Worm (Caenorhabditis elegans): Measurements from ENCODE around the gene nspb-2.
"Not testable (repeated sequence)": the region's sequence is repeated elsewhere in the genome, so short reads cannot be mapped to it uniquely, and the experiment has no call there.

Gene nspb-2

DNA sequence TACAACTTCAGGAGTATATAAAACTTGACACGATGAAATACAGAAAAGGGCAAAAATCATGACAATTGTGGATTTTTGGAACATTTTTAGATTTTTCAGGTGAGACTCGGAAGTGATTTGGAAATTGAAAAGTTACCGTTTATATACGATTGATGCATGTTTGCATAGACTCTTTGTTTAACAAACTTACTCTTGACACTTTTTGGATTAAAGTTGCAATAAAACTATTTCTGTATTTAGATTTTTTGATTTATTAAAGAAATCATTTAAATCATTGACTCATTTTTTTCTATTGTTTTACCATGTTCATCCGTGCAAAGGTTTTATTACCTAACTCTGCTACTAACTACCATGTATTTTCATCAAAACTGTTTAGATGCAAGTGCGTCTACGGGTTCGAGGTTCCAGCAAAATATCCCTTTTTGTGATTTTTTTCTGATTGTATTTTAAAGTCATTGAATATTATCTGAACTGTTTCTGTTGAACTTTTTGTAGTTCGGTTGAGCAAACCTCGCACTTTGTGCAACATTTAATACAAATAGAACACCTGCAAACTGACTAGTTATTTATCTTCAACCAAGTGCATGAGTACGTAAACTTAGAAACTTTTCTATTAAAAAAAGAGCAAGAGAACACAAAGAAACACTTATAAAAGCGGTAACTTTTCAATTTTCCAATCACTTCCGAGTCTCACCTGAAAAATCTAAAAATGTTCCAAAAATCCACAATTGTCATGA is at the start of gene nspb-2, which contains the start of gene nspb-1:
Gene nspb-2, plus strand, starts transcription at position 687 of the 737 bp plus-strand sequence.
Gene nspb-1, minus strand, starts transcription at position 101 of the 737 bp plus-strand sequence.
- not testable (repeated sequence) for TF ChIP-seq tab-1, ztf-23, ztf-29 (GFP tag; IDR thresholded peaks at IDR 0.05)

DNA sequence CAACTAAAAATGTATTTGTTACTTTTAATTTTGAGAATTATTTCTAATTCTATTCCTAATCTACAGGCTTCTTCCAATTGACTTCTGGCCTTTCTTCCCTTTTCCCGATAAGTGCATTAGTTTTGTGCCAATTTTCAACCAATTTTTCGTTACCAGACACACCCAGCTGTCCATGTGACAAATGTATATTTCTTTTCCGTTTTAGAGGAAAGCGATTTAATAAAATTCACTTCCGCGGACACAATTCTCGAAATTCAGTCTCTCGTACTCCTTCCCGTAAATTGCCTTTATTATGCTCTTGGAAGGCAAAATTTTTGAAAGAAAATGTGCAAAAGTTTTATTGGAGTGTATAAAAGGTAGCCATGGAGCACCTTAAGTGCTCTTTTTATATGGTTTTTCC is 48.5 kb upstream of the nspb-2 start:
- TF ChIP-seq tab-1 (GFP tag; IDR thresholded peaks at IDR 0.05), result no peak
- no peak for TF ChIP-seq klf-2 (GFP tag; conservative IDR thresholded peaks at IDR 0.05)
- TF ChIP-seq ref-1 (GFP tag; conservative IDR thresholded peaks at IDR 0.05), result no peak
- TF ChIP-seq med-1 (GFP tag; optimal IDR thresholded peaks at IDR 0.05; ENCODE audit: insufficient read depth), result no peak
- TF ChIP-seq cog-1 (tag; optimal IDR thresholded peaks at IDR 0.05), result no peak
- TF ChIP-seq ztf-23 (GFP tag; IDR thresholded peaks at IDR 0.05), result no peak
- no peak for TF ChIP-seq flt-1 (GFP tag; IDR thresholded peaks at IDR 0.05)
- TF ChIP-seq ztf-29 (GFP tag; IDR thresholded peaks at IDR 0.05), result no peak
- TF ChIP-seq T22C8.4 (GFP tag; IDR thresholded peaks at IDR 0.05), result no peak

DNA sequence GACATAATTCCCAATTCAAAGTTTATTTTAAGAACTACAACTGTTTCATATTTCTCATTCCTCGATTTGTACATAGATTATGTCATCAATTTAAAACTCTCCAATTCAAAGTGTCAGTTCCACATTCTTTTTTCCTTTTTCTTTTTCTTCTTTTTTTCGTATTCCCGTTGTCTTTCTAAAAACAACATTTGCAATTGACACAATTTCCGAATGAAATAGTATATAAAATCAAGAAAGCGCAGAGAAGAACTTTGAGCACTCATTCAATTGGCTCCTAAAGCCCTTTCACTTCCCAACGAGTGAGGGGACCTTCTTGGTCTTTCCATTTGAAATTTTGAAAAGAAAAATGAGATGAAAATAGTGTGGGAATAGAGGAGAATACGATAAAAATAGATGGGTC is 44.1 kb upstream of the nspb-2 start:
- TF ChIP-seq flt-1 (GFP tag; IDR thresholded peaks at IDR 0.05) (no peak), klf-2 (GFP tag; conservative IDR thresholded peaks at IDR 0.05) (no peak), ztf-23 (GFP tag; IDR thresholded peaks at IDR 0.05) (no peak), T22C8.4 (GFP tag; IDR thresholded peaks at IDR 0.05) (no peak), tab-1 (GFP tag; IDR thresholded peaks at IDR 0.05) (no peak), ztf-29 (GFP tag; IDR thresholded peaks at IDR 0.05) (no peak), cog-1 (tag; optimal IDR thresholded peaks at IDR 0.05) (no peak), ref-1 (GFP tag; conservative IDR thresholded peaks at IDR 0.05) (no peak), med-1 (GFP tag; optimal IDR thresholded peaks at IDR 0.05; ENCODE audit: insufficient read depth) (no peak)

DNA sequence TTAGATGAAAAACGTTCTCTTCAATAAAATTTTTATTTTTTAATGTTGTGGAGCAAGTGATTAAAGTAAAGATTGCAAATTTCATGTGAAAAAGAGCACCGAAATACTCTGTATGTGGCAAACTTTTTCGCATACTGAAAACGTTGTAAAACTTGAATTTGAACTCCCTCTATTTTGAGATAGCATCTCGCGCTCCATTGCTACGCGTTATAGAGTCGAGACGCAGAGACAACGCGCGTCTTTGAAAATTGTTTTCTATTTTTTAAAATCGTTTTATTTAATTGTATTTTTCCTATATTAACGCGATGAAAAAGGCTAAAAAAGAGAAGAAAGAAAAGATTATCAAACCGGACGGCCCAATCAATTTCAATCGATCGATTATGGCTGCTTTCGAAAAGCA is 42.9 kb upstream of the nspb-2 start, which contains the start of gene fan-1:
Gene fan-1, plus strand, starts transcription at position 78 of the 400 bp plus-strand sequence.
- TF ChIP-seq flt-1 (GFP tag; IDR thresholded peaks at IDR 0.05) (no peak), ztf-23 (GFP tag; IDR thresholded peaks at IDR 0.05) (0 out of 2 replicates have a peak, but pooled peaks have one; percentile 40), med-1 (GFP tag; optimal IDR thresholded peaks at IDR 0.05; ENCODE audit: insufficient read depth) (no peak)

DNA sequence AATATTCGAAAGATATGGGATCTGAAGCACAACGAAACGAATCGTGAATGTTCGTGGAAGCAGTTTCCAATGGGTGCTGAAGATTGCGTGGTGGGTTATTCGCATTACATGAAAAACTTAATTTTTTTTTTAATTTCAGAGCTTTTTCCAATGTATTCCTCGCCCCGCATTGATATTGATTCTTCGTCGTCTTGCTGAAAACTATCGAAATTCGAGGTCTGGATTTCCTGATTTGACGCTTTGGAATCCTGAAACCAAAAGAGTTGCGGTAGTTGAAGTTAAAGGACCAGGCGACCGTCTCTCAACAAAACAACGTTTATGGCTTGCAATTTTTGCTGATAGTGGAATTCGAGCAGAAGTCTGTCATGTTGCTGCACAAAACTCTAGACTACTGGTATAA is 39.5 kb upstream of the nspb-2 start:
- no peak for TF ChIP-seq klf-2 (GFP tag; conservative IDR thresholded peaks at IDR 0.05)
- TF ChIP-seq ref-1 (GFP tag; conservative IDR thresholded peaks at IDR 0.05), result no peak
- TF ChIP-seq flt-1 (GFP tag; IDR thresholded peaks at IDR 0.05), result no peak
- no peak for TF ChIP-seq tab-1 (GFP tag; IDR thresholded peaks at IDR 0.05)
- no peak for TF ChIP-seq T22C8.4 (GFP tag; IDR thresholded peaks at IDR 0.05)
- TF ChIP-seq ztf-23 (GFP tag; IDR thresholded peaks at IDR 0.05), result no peak
- TF ChIP-seq cog-1 (tag; optimal IDR thresholded peaks at IDR 0.05), result no peak
- no peak for TF ChIP-seq ztf-29 (GFP tag; IDR thresholded peaks at IDR 0.05)
- no peak for TF ChIP-seq med-1 (GFP tag; optimal IDR thresholded peaks at IDR 0.05; ENCODE audit: insufficient read depth)

DNA sequence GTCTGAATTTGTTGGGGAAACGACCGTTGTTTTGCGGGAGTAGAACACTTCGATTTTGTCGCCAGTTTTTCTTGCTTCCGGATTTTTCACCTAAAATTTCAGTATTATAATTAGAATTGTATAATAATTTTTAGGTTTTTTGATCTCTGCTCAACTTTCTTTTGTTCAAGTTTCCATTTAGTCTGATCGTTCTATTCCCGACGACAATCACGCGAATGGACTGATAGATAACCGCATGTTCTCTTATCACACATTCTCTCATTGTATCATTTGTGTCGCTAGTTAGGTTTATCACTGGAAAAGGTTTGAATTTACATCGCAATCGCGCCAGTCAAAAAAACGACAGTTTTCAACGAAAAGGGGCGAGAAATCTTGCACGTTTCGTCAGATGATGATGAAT is 36.6 kb upstream of the nspb-2 start:
- TF ChIP-seq flt-1 (GFP tag; IDR thresholded peaks at IDR 0.05), result no peak
- no peak for TF ChIP-seq T22C8.4 (GFP tag; IDR thresholded peaks at IDR 0.05)
- TF ChIP-seq klf-2 (GFP tag; conservative IDR thresholded peaks at IDR 0.05), result no peak
- TF ChIP-seq ztf-23 (GFP tag; IDR thresholded peaks at IDR 0.05), result no peak

DNA sequence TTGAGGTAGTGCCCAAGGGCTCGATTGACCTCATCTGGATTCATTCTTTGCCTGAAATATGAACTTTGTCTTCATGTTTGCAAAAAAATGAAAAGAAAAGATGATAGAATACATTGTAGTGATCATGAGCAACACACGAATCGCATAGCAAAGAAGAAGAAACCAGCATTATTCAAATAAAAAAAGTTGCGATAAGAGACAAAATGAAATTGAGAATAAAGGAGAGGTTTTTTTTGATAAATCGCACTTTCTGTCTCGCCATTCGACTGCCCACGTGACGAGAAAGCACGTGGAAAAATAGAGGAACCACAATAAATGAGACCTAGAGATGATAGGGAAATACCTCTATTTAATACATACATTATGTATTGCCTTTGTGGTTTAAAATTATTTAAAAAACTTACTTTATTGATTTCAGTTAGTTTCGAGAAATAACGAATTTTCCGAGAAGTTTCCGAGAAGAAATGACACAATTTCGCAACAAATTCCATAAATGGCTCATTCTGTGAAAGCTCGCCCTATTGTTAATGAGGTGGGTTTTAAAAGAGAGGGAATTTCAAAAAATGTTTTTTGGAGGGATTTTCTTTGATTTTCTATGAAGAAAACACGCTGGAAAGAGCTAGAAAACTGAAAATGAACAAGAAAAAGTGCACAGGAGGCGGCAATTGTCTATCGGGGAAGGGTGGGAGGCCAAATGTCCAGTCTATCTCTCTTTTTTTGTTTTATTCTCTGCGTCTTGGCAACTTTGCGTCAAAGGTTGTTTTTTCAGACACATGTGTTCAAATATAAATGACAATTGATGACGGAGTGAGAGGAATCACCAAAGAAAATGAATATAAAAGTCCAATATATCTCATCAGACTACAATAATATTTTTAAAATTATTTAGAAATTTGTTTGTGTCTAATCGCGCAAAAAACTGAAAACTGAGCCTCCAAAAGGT is 35.8 kb upstream of the nspb-2 start, which contains the start of gene paqr-1:
Gene paqr-1, minus strand, starts transcription at position 51 of the 943 bp plus-strand sequence.
- TF ChIP-seq T22C8.4 (GFP tag; IDR thresholded peaks at IDR 0.05), result no peak
- no peak for TF ChIP-seq ztf-29 (GFP tag; IDR thresholded peaks at IDR 0.05)
- no peak for TF ChIP-seq cog-1 (tag; optimal IDR thresholded peaks at IDR 0.05)

DNA sequence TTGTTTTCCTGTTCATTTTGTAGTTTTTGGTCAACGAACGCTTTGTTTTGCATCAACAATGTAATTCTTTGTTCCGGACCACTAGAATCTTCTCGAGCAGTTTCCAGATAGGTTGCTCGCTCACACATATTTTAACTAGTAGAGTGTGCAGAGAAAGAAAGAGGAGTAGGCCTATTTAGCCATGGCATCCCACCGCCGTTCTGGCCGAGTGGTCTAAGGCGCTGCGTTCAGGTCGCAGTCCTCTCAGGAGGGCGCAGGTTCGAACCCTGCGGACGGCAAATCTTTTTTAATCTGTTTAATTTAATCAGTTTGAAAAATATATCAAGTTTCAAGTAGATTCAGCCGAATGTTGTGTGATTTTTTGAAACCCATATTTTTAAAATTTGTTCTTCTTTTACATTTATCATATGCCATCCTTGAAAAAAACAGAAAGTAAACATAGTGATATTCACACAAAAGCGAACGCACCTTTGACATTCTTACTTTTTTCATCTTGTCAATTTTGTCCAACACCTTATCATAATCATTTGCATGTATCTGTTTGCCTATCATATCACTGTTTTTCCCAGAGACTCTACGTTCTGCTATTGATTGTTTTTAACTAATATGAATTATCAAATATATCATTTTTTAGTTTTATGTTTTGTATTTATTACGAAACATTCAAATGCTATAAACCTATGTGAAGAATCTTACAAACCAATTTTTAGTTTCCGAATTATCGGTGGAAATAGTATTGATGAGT is 34.7 kb upstream of the nspb-2 start, which contains the start of gene try-3:
Gene try-3, plus strand, starts transcription at position 532 of the 745 bp plus-strand sequence.
- TF ChIP-seq T22C8.4 (GFP tag; IDR thresholded peaks at IDR 0.05), result peak; percentile 46; the same call in 1 of the 2 replicates
- peak; percentile 84 for TF ChIP-seq ztf-23 (GFP tag; IDR thresholded peaks at IDR 0.05)
- 0 out of 2 replicates have a peak, but pooled peaks have one; percentile 46 for TF ChIP-seq ztf-29 (GFP tag; IDR thresholded peaks at IDR 0.05)
- peak; percentile 85 for TF ChIP-seq tab-1 (GFP tag; IDR thresholded peaks at IDR 0.05)
- peak; percentile 43 for TF ChIP-seq med-1 (GFP tag; optimal IDR thresholded peaks at IDR 0.05; ENCODE audit: insufficient read depth)
- TF ChIP-seq ref-1 (GFP tag; conservative IDR thresholded peaks at IDR 0.05), result peak; percentile 71; the same call in 1 of the 2 replicates
- 0 out of 2 replicates have a peak, but pooled peaks have one; percentile 59 for TF ChIP-seq klf-2 (GFP tag; conservative IDR thresholded peaks at IDR 0.05)
- peak; percentile 92 for TF ChIP-seq flt-1 (GFP tag; IDR thresholded peaks at IDR 0.05)
- peak; percentile 56 for TF ChIP-seq cog-1 (tag; optimal IDR thresholded peaks at IDR 0.05)

DNA sequence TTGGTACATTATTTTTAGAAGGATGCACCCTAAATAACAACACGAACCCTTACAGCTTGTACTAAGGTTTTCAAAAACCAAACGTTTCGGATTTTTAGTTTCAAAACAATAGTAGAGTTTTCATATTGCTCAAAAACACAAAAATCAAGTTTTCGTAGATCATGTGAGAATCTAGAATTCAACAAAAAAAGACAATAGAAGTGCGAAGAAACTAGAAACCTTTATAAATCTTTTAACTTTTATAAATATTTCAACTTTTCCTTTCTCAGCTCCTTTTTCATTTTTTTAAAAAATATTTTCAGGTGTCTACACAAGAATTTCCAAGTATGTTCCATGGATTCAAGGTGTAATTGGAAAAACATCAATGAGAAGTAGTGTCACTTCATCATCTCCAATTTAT is 31.1 kb upstream of the nspb-2 start, which contains the start of gene best-9:
Gene best-9, plus strand, starts transcription at position 301 of the 400 bp plus-strand sequence.
- TF ChIP-seq cog-1 (tag; optimal IDR thresholded peaks at IDR 0.05) (no peak), ztf-23 (GFP tag; IDR thresholded peaks at IDR 0.05) (no peak), T22C8.4 (GFP tag; IDR thresholded peaks at IDR 0.05) (no peak), flt-1 (GFP tag; IDR thresholded peaks at IDR 0.05) (no peak), med-1 (GFP tag; optimal IDR thresholded peaks at IDR 0.05; ENCODE audit: insufficient read depth) (no peak), ztf-29 (GFP tag; IDR thresholded peaks at IDR 0.05) (no peak), klf-2 (GFP tag; conservative IDR thresholded peaks at IDR 0.05) (no peak), ref-1 (GFP tag; conservative IDR thresholded peaks at IDR 0.05) (no peak)
